Fruit fly (Drosophila melanogaster) whole organism, embryonic: Measurements from ENCODE around the gene CG31817.

Source experiments
- CG10565 ChIP-seq: fragments of 200-800 bp; sonication (Bioruptor generic); optimal IDR thresholded peaks from 3 replicates; lab custom pipeline; 2016; ENCODE audit warnings: missing biosample characterization, mild to moderate bottlenecking, missing genetic modification characterization
- CG10654 ChIP-seq: fragments of 200-800 bp; sonication (Bioruptor generic); optimal IDR thresholded peaks from 2 replicates; lab custom pipeline; 2016; ENCODE audit warnings: missing biosample characterization, missing genetic modification characterization
- CG14050 ChIP-seq: fragments of 200-800 bp; sonication (Bioruptor generic); IDR thresholded peaks from 3 replicates; pipeline ENCODE4 v1.3.6; 2022; ENCODE audit warnings: missing biosample characterization, missing genetic modification characterization
- CG14710 ChIP-seq: fragments of 200-800 bp; sonication (Bioruptor generic); optimal IDR thresholded peaks from 3 replicates; lab custom pipeline; 2019; ENCODE audit warnings: missing biosample characterization, mild to moderate bottlenecking, missing genetic modification characterization, moderate library complexity
- CG15269 ChIP-seq: fragments of 200-800 bp; sonication (Bioruptor generic); optimal IDR thresholded peaks from 2 replicates; lab custom pipeline; 2018; ENCODE audit warnings: missing biosample characterization, mild to moderate bottlenecking, missing genetic modification characterization, moderate library complexity
- CG15479 ChIP-seq: fragments of 200-800 bp; sonication (Bioruptor generic); optimal IDR thresholded peaks from 3 replicates; lab custom pipeline; 2019; ENCODE audit warnings: missing biosample characterization, mild to moderate bottlenecking, missing genetic modification characterization, moderate library complexity
- CG17612 ChIP-seq: fragments of 200-800 bp; sonication (Bioruptor generic); IDR thresholded peaks from 2 replicates; pipeline ENCODE4 v1.3.6; 2022; ENCODE audit warnings: missing biosample characterization, missing genetic modification characterization
- CG2875 ChIP-seq: fragments of 200-800 bp; sonication (Bioruptor generic); optimal IDR thresholded peaks from 2 replicates; lab custom pipeline; 2017; ENCODE audit warnings: missing biosample characterization, mild to moderate bottlenecking, missing genetic modification characterization, missing genetic modification reagents
- CG3065 ChIP-seq: fragments of 200-800 bp; sonication (Bioruptor generic); optimal IDR thresholded peaks from 2 replicates; lab custom pipeline; 2016; ENCODE audit warnings: missing biosample characterization, missing genetic modification characterization
- CG31224 ChIP-seq: fragments of 200-800 bp; sonication (Bioruptor generic); IDR thresholded peaks from 2 replicates; pipeline ENCODE4 v1.3.6; 2022; ENCODE audit warnings: missing biosample characterization, missing genetic modification characterization
- CG3281 ChIP-seq: fragments of 200-800 bp; sonication (Bioruptor generic); optimal IDR thresholded peaks from 3 replicates; lab custom pipeline; 2017; ENCODE audit warnings: missing biosample characterization, mild to moderate bottlenecking, missing genetic modification characterization
- CG33557 ChIP-seq: fragments of 200-800 bp; sonication (Bioruptor generic); optimal IDR thresholded peaks from 2 replicates; lab custom pipeline; 2019; ENCODE audit warnings: missing biosample characterization, mild to moderate bottlenecking, missing genetic modification characterization, moderate library complexity
- CG34224 ChIP-seq: fragments of 200-800 bp; sonication (Bioruptor generic); IDR thresholded peaks from 3 replicates; pipeline ENCODE4 v1.3.6; 2022; ENCODE audit warnings: missing biosample characterization, missing genetic modification characterization; ENCODE audit not compliant: partially characterized antibody
- CG6791 ChIP-seq: fragments of 200-800 bp; sonication (Bioruptor generic); IDR thresholded peaks from 3 replicates; pipeline ENCODE4 v1.3.6; 2022; ENCODE audit warnings: missing biosample characterization, missing genetic modification characterization; ENCODE audit not compliant: partially characterized antibody
- CG6854 ChIP-seq: fragments of 200-800 bp; sonication (Bioruptor generic); optimal IDR thresholded peaks from 3 replicates; lab custom pipeline; 2017; ENCODE audit warnings: missing biosample characterization, mild to moderate bottlenecking, missing genetic modification characterization
- CG9797 ChIP-seq: fragments of 200-800 bp; sonication (Bioruptor generic); optimal IDR thresholded peaks from 3 replicates; lab custom pipeline; 2018; ENCODE audit warnings: missing biosample characterization, mild to moderate bottlenecking, missing genetic modification characterization
- Dbx ChIP-seq: fragments of 200-800 bp; sonication (Bioruptor generic); IDR thresholded peaks from 3 replicates; pipeline ENCODE4 v1.3.6; 2022; ENCODE audit warnings: missing biosample characterization, missing genetic modification characterization
- Doc3 ChIP-seq: fragments of 200-800 bp; sonication (Bioruptor generic); IDR thresholded peaks from 3 replicates; pipeline ENCODE4 v1.3.6; 2022; ENCODE audit warnings: missing biosample characterization, missing genetic modification characterization; ENCODE audit not compliant: partially characterized antibody
- ERR ChIP-seq: fragments of 200-800 bp; sonication (Bioruptor generic); optimal IDR thresholded peaks from 2 replicates; lab custom pipeline; 2016; ENCODE audit warnings: missing biosample characterization, missing genetic modification characterization
- HLH4C ChIP-seq: fragments of 200-800 bp; sonication (Bioruptor generic); IDR thresholded peaks from 3 replicates; pipeline ENCODE4 v1.3.6; 2022; ENCODE audit warnings: missing biosample characterization, missing genetic modification characterization; ENCODE audit not compliant: partially characterized antibody
- Hmx ChIP-seq: fragments of 200-800 bp; sonication (Bioruptor generic); optimal IDR thresholded peaks from 2 replicates; lab custom pipeline; 2016; ENCODE audit warnings: missing biosample characterization, missing genetic modification characterization
- Hr3 ChIP-seq: fragments of 200-800 bp; sonication (Bioruptor generic); optimal IDR thresholded peaks from 3 replicates; lab custom pipeline; 2016; ENCODE audit warnings: missing biosample characterization, missing genetic modification characterization
- MESR4 ChIP-seq: fragments of 200-800 bp; sonication (Bioruptor generic); optimal IDR thresholded peaks from 2 replicates; lab custom pipeline; 2018; ENCODE audit warnings: missing biosample characterization, mild to moderate bottlenecking, missing genetic modification characterization, moderate library complexity
- Mad ChIP-seq: fragments of 200-800 bp; sonication (Bioruptor generic); optimal IDR thresholded peaks from 2 replicates; lab custom pipeline; 2016; ENCODE audit warnings: missing biosample characterization, missing genetic modification characterization
- Max ChIP-seq: fragments of 200-800 bp; sonication (Bioruptor generic); optimal IDR thresholded peaks from 2 replicates; lab custom pipeline; 2016; ENCODE audit warnings: missing biosample characterization, mild to moderate bottlenecking, missing genetic modification characterization
- NFAT ChIP-seq: fragments of 200-800 bp; sonication (Bioruptor generic); IDR thresholded peaks from 2 replicates; pipeline ENCODE4 v1.3.6; 2022; ENCODE audit warnings: missing biosample characterization, missing genetic modification characterization
- NK7.1 ChIP-seq: fragments of 200-800 bp; sonication (Bioruptor generic); optimal IDR thresholded peaks from 3 replicates; lab custom pipeline; 2016; ENCODE audit warnings: missing biosample characterization, missing genetic modification characterization
- Poxn ChIP-seq: fragments of 200-800 bp; sonication (Bioruptor generic); IDR thresholded peaks from 2 replicates; pipeline ENCODE4 v1.3.6; 2022; ENCODE audit warnings: missing biosample characterization, missing genetic modification characterization
- Ravus ChIP-seq: fragments of 200-800 bp; sonication (Bioruptor generic); IDR thresholded peaks from 2 replicates; pipeline ENCODE4 v1.3.6; 2022; ENCODE audit warnings: missing biosample characterization, missing genetic modification characterization
- Sox100B ChIP-seq: fragments of 200-800 bp; sonication (Bioruptor generic); optimal IDR thresholded peaks from 3 replicates; lab custom pipeline; 2018; ENCODE audit warnings: missing biosample characterization, mild to moderate bottlenecking, missing genetic modification characterization
- Sry-δ ChIP-seq: fragments of 200-800 bp; sonication (Bioruptor generic); optimal IDR thresholded peaks from 2 replicates; lab custom pipeline; 2016; ENCODE audit warnings: missing biosample characterization, missing genetic modification characterization
- Stat92E ChIP-seq, 3 experiments: fragments of >200 bp in 2 of 3; fragments of 200-800 bp in 1 of 3; sonication (Bioruptor generic) in 1 of 3; optimal IDR thresholded peaks; 2 replicates each; lab custom pipeline; 2017 to 2019; ENCODE audit warnings: missing biosample characterization in 3 of 3, missing genetic modification characterization in 3 of 3, mild to moderate bottlenecking in 1 of 3, moderate library complexity in 1 of 3
- al ChIP-seq: fragments of 200-800 bp; sonication (Bioruptor generic); IDR thresholded peaks from 2 replicates; pipeline ENCODE4 v1.3.6; 2022; ENCODE audit warnings: missing biosample characterization, missing genetic modification characterization
- bowl ChIP-seq: fragments of 200-800 bp; sonication (Bioruptor generic); IDR thresholded peaks from 2 replicates; pipeline ENCODE4 v1.3.6; 2022; ENCODE audit warnings: missing biosample characterization, missing genetic modification characterization
- croc ChIP-seq: fragments of 200-800 bp; sonication (Bioruptor generic); conservative IDR thresholded peaks from 3 replicates; pipeline ENCODE4 v1.3.6; 2022; ENCODE audit warnings: missing biosample characterization, missing genetic modification characterization
- dati ChIP-seq: fragments of 200-800 bp; sonication (Bioruptor generic); IDR thresholded peaks from 2 replicates; pipeline ENCODE4 v1.3.6; 2022; ENCODE audit warnings: missing biosample characterization, missing genetic modification characterization
- esg ChIP-seq: fragments of 200-800 bp; sonication (Bioruptor generic); conservative IDR thresholded peaks from 2 replicates; pipeline ENCODE4 v1.3.6; 2022; ENCODE audit warnings: missing biosample characterization, missing genetic modification characterization
- exex ChIP-seq: fragments of 200-800 bp; sonication (Bioruptor generic); optimal IDR thresholded peaks from 4 replicates; lab custom pipeline; 2018; ENCODE audit warnings: missing biosample characterization, mild to moderate bottlenecking, missing genetic modification characterization, moderate library complexity
- gsb ChIP-seq: fragments of 200-800 bp; sonication (Bioruptor generic); IDR thresholded peaks from 2 replicates; pipeline ENCODE4 v1.3.6; 2022; ENCODE audit warnings: missing biosample characterization, missing genetic modification characterization
- insv ChIP-seq, 2 experiments: fragments of 200-800 bp; sonication (Bioruptor generic); optimal IDR thresholded peaks; 3 replicates each; lab custom pipeline; 2016 to 2018; ENCODE audit warnings: missing biosample characterization in 2 of 2, missing genetic modification characterization in 2 of 2
- onecut ChIP-seq: fragments of 200-800 bp; sonication (Bioruptor generic); IDR thresholded peaks from 2 replicates; pipeline ENCODE4 v1.3.6; 2022; ENCODE audit warnings: missing biosample characterization, missing genetic modification characterization
- peb ChIP-seq: fragments of 200-800 bp; sonication (Bioruptor generic); IDR thresholded peaks from 2 replicates; pipeline ENCODE4 v1.3.6; 2022; ENCODE audit warnings: missing biosample characterization, missing genetic modification characterization
- psq ChIP-seq: fragments of 200-800 bp; sonication (Bioruptor generic); optimal IDR thresholded peaks from 2 replicates; lab custom pipeline; 2017; ENCODE audit warnings: missing biosample characterization, missing genetic modification characterization
- sisA ChIP-seq: fragments of 200-800 bp; sonication (Bioruptor generic); IDR thresholded peaks from 2 replicates; pipeline ENCODE4 v1.3.6; 2022; ENCODE audit warnings: missing biosample characterization, missing genetic modification characterization
- sna ChIP-seq: fragments of 200-800 bp; sonication (Bioruptor generic); IDR thresholded peaks from 2 replicates; pipeline ENCODE4 v1.3.6; 2022; ENCODE audit warnings: missing biosample characterization, missing genetic modification characterization; ENCODE audit not compliant: partially characterized antibody
- sr ChIP-seq: fragments of 200-800 bp; sonication (Bioruptor generic); IDR thresholded peaks from 3 replicates; pipeline ENCODE4 v1.3.6; 2022; ENCODE audit warnings: missing biosample characterization, missing genetic modification characterization
- tgo ChIP-seq: fragments of 200-800 bp; sonication (Bioruptor generic); IDR thresholded peaks from 3 replicates; pipeline ENCODE4 v1.3.6; 2022; ENCODE audit warnings: missing biosample characterization, missing genetic modification characterization
- toy ChIP-seq: fragments of 200-800 bp; sonication (Bioruptor generic); IDR thresholded peaks from 2 replicates; pipeline ENCODE4 v1.3.6; 2022; ENCODE audit warnings: missing biosample characterization, missing genetic modification characterization
- ttk ChIP-seq: fragments of 200-800 bp; sonication (Bioruptor generic); IDR thresholded peaks from 2 replicates; pipeline ENCODE4 v2.1.2; 2022; ENCODE audit warnings: missing biosample characterization, missing genetic modification characterization
- yki ChIP-seq: fragments of >200 bp; optimal IDR thresholded peaks from 3 replicates; lab custom pipeline; 2018

Gene CG31817

DNA sequence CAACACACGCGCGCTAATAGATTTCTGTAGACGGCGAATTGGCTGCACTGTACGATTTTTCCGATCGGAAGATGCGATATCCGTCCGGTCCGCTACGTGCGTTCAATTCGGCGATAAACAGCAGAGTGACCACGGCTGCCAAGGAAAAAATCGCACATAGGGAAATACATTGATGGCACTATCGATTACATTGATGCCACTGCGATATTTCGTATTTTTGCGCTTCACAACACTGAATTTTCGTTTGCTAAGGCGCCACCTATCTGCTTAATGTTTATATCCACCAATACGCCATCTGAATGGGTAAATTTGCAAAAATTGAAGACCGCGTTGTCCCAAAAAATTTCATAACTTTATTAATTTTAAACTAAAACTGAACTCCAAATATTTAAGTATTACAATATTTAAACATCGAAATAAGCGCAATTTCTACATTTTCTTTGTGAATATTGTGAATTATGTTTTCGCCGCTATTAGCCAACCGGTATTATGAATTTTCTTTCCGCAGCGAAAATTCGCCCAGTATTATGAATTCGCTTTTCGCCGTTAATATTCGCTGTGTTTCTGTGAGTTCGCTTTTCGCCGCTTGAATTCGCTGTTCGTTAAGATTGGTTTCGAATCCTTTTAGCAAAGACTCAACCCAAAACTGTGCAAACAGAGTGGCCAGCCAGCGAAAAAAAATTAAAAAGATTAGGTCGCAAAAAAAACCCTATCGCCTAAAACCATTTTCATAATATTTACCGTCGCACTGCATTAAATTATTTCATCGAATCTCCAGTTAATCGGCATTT, 49.9 kb downstream of the CG31817 start, which contains the start of the genes crp and pkaap (continued):
- no peak for TF ChIP-seq CG31224 (GFP tag; lab: Robert Waterston, UW)
- no peak for TF ChIP-seq esg (GFP tag; lab: Robert Waterston, UW)
- peak; percentile 66 for TF ChIP-seq Hr3 (GFP tag; lab: Kevin White, UChicago)
- TF ChIP-seq Hmx (GFP tag; lab: Kevin White, UChicago): peak; percentile 78
- TF ChIP-seq CG10565 (GFP tag; lab: Kevin White, UChicago): peak; percentile 23
- no peak for TF ChIP-seq gsb
- no peak for TF ChIP-seq Sox100B (GFP tag; lab: Kevin White, UChicago)
- peak; percentile 78 for TF ChIP-seq onecut (GFP tag; lab: Robert Waterston, UW)
- TF ChIP-seq CG2875 (GFP tag; lab: Kevin White, UChicago): peak; percentile 62
- peak; percentile 37 for TF ChIP-seq CG33557 (GFP tag; lab: Kevin White, UChicago)
- TF ChIP-seq CG14050 (GFP tag; lab: Robert Waterston, UW): no peak
- no peak for TF ChIP-seq CG15479 (GFP tag; lab: Kevin White, UChicago)
- TF ChIP-seq CG14710 (tag; lab: Kevin White, UChicago): peak; percentile 67
- no peak for TF ChIP-seq CG17612 (GFP tag; lab: Robert Waterston, UW)
- no peak for TF ChIP-seq Doc3 (GFP tag; lab: Robert Waterston, UW)
- TF ChIP-seq CG6791: no peak
- peak; percentile 93 for TF ChIP-seq Sry-δ (GFP tag; lab: Kevin White, UChicago)
- no peak for TF ChIP-seq CG34224
- TF ChIP-seq Poxn: no peak
- peak; percentile 37 for TF ChIP-seq CG6854 (GFP tag; lab: Kevin White, UChicago)
- no peak for TF ChIP-seq sisA (GFP tag; lab: Robert Waterston, UW)
- TF ChIP-seq CG9797 (GFP tag; lab: Kevin White, UChicago): peak; percentile 85
- TF ChIP-seq sna: no peak
- TF ChIP-seq ERR (GFP tag; lab: Kevin White, UChicago): peak; percentile 87
- no peak for TF ChIP-seq toy (GFP tag; lab: Robert Waterston, UW)
- TF ChIP-seq CG3065: peak; percentile 72
- TF ChIP-seq tgo: no peak
- peak in 1 of 3 experiments; percentile 84 for TF ChIP-seq Stat92E (GFP tag; optimal IDR thresholded peaks at IDR 0.05; lab: Kevin White, UChicago)
- TF ChIP-seq bowl (GFP tag; lab: Robert Waterston, UW): no peak
- TF ChIP-seq sr (GFP tag; lab: Robert Waterston, UW): no peak
- no peak for TF ChIP-seq Ravus
- peak; percentile 82 for TF ChIP-seq CG10654
- TF ChIP-seq CG3281 (GFP tag; lab: Kevin White, UChicago): peak; percentile 57
- TF ChIP-seq NFAT: no peak
- TF ChIP-seq NK7.1: peak; percentile 65
- no peak for TF ChIP-seq yki (lab: Kevin White, UChicago)
- no peak for TF ChIP-seq al (GFP tag; lab: Robert Waterston, UW)
- peak; percentile 13 for TF ChIP-seq exex (tag; lab: Kevin White, UChicago)
- no peak for TF ChIP-seq CG15269 (tag; lab: Kevin White, UChicago)
- TF ChIP-seq insv (GFP tag; optimal IDR thresholded peaks at IDR 0.05; lab: Kevin White, UChicago): peak in 1 of 2 experiments; percentile 77
- no peak for TF ChIP-seq peb (GFP tag; lab: Robert Waterston, UW)
- TF ChIP-seq HLH4C (GFP tag; lab: Robert Waterston, UW): no peak
- peak; percentile 86 for TF ChIP-seq Max (GFP tag; lab: Kevin White, UChicago)
- TF ChIP-seq croc: peak; percentile 26; the same call in 1 of the 3 replicates
- no peak for TF ChIP-seq Dbx
- peak; percentile 12 for TF ChIP-seq psq (GFP tag; lab: Kevin White, UChicago)
- TF ChIP-seq Mad: peak; percentile 71
- TF ChIP-seq dati (GFP tag; lab: Robert Waterston, UW): no peak
- no peak for TF ChIP-seq ttk (GFP tag; lab: Robert Waterston, UW)
- TF ChIP-seq MESR4 (GFP tag; lab: Kevin White, UChicago): peak; percentile 3
